Fruit fly (Drosophila melanogaster) whole organism: ENCODE results near the gene CG6739.

ENCODE experiments used
- CG8478 ChIP-seq: fragments of >200 bp; optimal IDR thresholded peaks from 2 replicates; lab custom pipeline; 2018; ENCODE audit warnings: inconsistent platforms
- Dll ChIP-seq: fragments of >200 bp; optimal IDR thresholded peaks from 2 replicates; lab custom pipeline; 2017
- EcR ChIP-seq, 2 experiments: fragments of >200 bp; optimal IDR thresholded peaks; 2 replicates each; lab custom pipeline; 2017; ENCODE audit warnings: missing biosample characterization in 2 of 2, missing genetic modification characterization in 2 of 2, missing genetic modification reagents in 2 of 2
- pan ChIP-seq: fragments of >200 bp; optimal IDR thresholded peaks from 2 replicates; lab custom pipeline; 2017
- psq ChIP-seq: fragments of >200 bp; optimal IDR thresholded peaks from 2 replicates; lab custom pipeline; 2017
- usp ChIP-seq: fragments of >200 bp; optimal IDR thresholded peaks from 2 replicates; lab custom pipeline; 2017; ENCODE audit warnings: missing biosample characterization, missing genetic modification characterization, mixed read lengths

Gene CG6739

dm6 chr2L:7611580-7611979, 3.4 kb downstream of the CG6739 start:
- TF ChIP-seq Dll (lab: Kevin White, UChicago), result no peak
- no peak for TF ChIP-seq EcR (GFP tag; optimal IDR thresholded peaks at IDR 0.05; lab: Kevin White, UChicago)
- no peak for TF ChIP-seq usp
- TF ChIP-seq pan, result no peak
- TF ChIP-seq psq (lab: Kevin White, UChicago), result no peak
- no peak for TF ChIP-seq CG8478 (lab: Kevin White, UChicago)

dm6 chr2L:7612233-7612632, 4.0 kb downstream of the CG6739 start:
- TF ChIP-seq psq (lab: Kevin White, UChicago) (no peak), CG8478 (lab: Kevin White, UChicago) (no peak), pan (no peak)

- TF ChIP-seq Dll (lab: Kevin White, UChicago), result no peak
These were observed 8.6 kb downstream of the CG6739 start for dm6 chr2L:7616830-7617229.

dm6 chr2L:7618563-7618962, 10.4 kb downstream of the CG6739 start:
- TF ChIP-seq CG8478 (lab: Kevin White, UChicago) (no peak), psq (lab: Kevin White, UChicago) (no peak), usp (no peak), Dll (lab: Kevin White, UChicago) (no peak), pan (no peak), EcR (GFP tag; optimal IDR thresholded peaks at IDR 0.05; lab: Kevin White, UChicago) (no peak)

dm6 chr2L:7619234-7619633, 11.0 kb downstream of the CG6739 start:
- TF ChIP-seq usp (no peak), Dll (lab: Kevin White, UChicago) (no peak), CG8478 (lab: Kevin White, UChicago) (no peak), psq (lab: Kevin White, UChicago) (no peak)

- TF ChIP-seq psq (lab: Kevin White, UChicago), result no peak
- TF ChIP-seq usp, result no peak
- no peak for TF ChIP-seq pan
- TF ChIP-seq Dll (lab: Kevin White, UChicago), result no peak
- no peak for TF ChIP-seq EcR (GFP tag; optimal IDR thresholded peaks at IDR 0.05; lab: Kevin White, UChicago)
- TF ChIP-seq CG8478 (lab: Kevin White, UChicago), result no peak
These were observed 13.5 kb downstream of the CG6739 start for dm6 chr2L:7621706-7622105.

- no peak for TF ChIP-seq EcR (GFP tag; optimal IDR thresholded peaks at IDR 0.05; lab: Kevin White, UChicago)
- no peak for TF ChIP-seq Dll (lab: Kevin White, UChicago)
- no peak for TF ChIP-seq usp
- no peak for TF ChIP-seq pan
- TF ChIP-seq CG8478 (lab: Kevin White, UChicago), result no peak
- no peak for TF ChIP-seq psq (lab: Kevin White, UChicago)
These were observed 16.1 kb downstream of the CG6739 start for dm6 chr2L:7624096-7624843.

- TF ChIP-seq EcR (GFP tag; optimal IDR thresholded peaks at IDR 0.05; lab: Kevin White, UChicago) (peak in 1 of 2 experiments; percentile 22), psq (lab: Kevin White, UChicago) (no peak)
These were observed 19.3 kb downstream of the CG6739 start for dm6 chr2L:7627474-7627873.

- TF ChIP-seq usp (no peak), EcR (GFP tag; optimal IDR thresholded peaks at IDR 0.05; lab: Kevin White, UChicago) (no peak)
These were observed 20.3 kb downstream of the CG6739 start for dm6 chr2L:7628382-7628965.

- TF ChIP-seq Dll (lab: Kevin White, UChicago), result no peak
- no peak for TF ChIP-seq EcR (GFP tag; optimal IDR thresholded peaks at IDR 0.05; lab: Kevin White, UChicago)
These were observed 22.5 kb downstream of the CG6739 start for dm6 chr2L:7630673-7631072.

dm6 chr2L:7632783-7633182, 24.6 kb downstream of the CG6739 start:
- no peak for TF ChIP-seq psq (lab: Kevin White, UChicago)
- TF ChIP-seq pan, result no peak
- no peak for TF ChIP-seq Dll (lab: Kevin White, UChicago)
- TF ChIP-seq EcR (GFP tag; optimal IDR thresholded peaks at IDR 0.05; lab: Kevin White, UChicago), result no peak

- no peak for TF ChIP-seq Dll (lab: Kevin White, UChicago)
- TF ChIP-seq psq (lab: Kevin White, UChicago), result no peak
- no peak for TF ChIP-seq CG8478 (lab: Kevin White, UChicago)
- TF ChIP-seq pan, result no peak
- no peak for TF ChIP-seq usp
- no peak for TF ChIP-seq EcR (GFP tag; optimal IDR thresholded peaks at IDR 0.05; lab: Kevin White, UChicago)
These were observed 27.0 kb downstream of the CG6739 start for dm6 chr2L:7635156-7635555.

dm6 chr2L:7641606-7642190, 33.5 kb downstream of the CG6739 start:
- TF ChIP-seq Dll (lab: Kevin White, UChicago) (no peak), CG8478 (lab: Kevin White, UChicago) (no peak), EcR (GFP tag; optimal IDR thresholded peaks at IDR 0.05; lab: Kevin White, UChicago) (no peak), usp (no peak), psq (lab: Kevin White, UChicago) (no peak), pan (no peak)
